Fruit fly (Drosophila melanogaster): Measurements from ENCODE around the gene CG31221.

The CG31221 gene

DNA sequence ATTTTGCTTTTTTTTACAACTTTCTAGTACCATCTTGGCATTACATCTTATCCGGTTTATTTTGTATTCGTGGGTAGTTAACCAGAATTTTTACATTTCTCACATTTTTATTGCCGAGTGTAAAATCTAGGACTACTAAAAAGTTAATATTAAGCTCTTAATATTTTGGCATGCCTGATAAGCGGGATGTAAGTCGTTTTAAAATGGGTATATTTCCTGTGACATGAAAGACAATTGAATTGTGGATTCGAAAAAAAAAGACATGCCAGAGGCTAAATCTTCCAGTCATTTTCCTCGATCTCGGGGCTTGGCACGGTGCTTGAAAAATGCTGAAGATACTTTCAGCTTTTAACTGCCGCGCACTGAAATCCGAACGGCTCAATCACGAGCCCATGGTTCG is 35.4 kb upstream of the CG31221 start, which contains the start of gene CG31245:
TSS of gene CG31245 (minus strand) at position 101 of the 400 bp plus-strand sequence.
- TF ChIP-seq Hr96 (GFP tag; optimal IDR thresholded peaks at IDR 0.05) = no peak
- no peak for TF ChIP-seq Crg-1 (GFP tag; optimal IDR thresholded peaks at IDR 0.05)

DNA sequence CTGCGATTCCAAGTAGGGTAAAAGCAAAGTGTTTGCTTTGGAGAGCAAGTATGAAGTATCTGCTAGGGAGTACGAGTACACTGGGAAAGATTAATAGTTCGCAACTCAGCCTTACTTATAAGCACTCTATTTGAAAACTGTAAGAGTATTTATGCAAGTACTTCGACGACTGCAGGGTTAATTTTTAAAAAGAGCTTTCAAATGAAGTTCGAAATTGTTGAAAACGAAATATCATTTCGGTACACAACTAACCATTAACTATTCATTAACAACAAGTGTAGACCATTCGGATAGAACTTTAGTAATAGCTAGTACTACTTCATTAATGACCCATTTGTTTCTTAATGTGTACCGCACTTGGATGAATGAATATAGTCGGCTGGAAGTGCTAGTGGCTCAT is 29.2 kb upstream of the CG31221 start:
- TF ChIP-seq cnc (optimal IDR thresholded peaks at IDR 0.05) (no peak), kay (GFP tag; ENCODE audit: borderline replicate concordance) (no peak), toe (GFP tag; optimal IDR thresholded peaks at IDR 0.05) (no peak), CG1620 (GFP tag; optimal IDR thresholded peaks at IDR 0.05) (no peak), Clk (GFP tag; optimal IDR thresholded peaks at IDR 0.05) (no peak), CG11617 (GFP tag; optimal IDR thresholded peaks at IDR 0.05) (no peak), pad (GFP tag; optimal IDR thresholded peaks at IDR 0.05) (no peak), bab1 (GFP tag; optimal IDR thresholded peaks at IDR 0.05) (no peak), CG12768 (GFP tag; optimal IDR thresholded peaks at IDR 0.05) (no peak), Mnt (GFP tag; optimal IDR thresholded peaks at IDR 0.05) (no peak), tj (GFP tag; optimal IDR thresholded peaks at IDR 0.05) (no peak), CG5204 (GFP tag; optimal IDR thresholded peaks at IDR 0.05) (no peak), CG14711 (tag; optimal IDR thresholded peaks at IDR 0.05) (no peak), Hr96 (GFP tag; optimal IDR thresholded peaks at IDR 0.05) (no peak), cic (GFP tag; optimal IDR thresholded peaks at IDR 0.05) (no peak), Crg-1 (GFP tag; optimal IDR thresholded peaks at IDR 0.05) (no peak), CG7101 (tag; optimal IDR thresholded peaks at IDR 0.05) (no peak), CG33017 (tag; optimal IDR thresholded peaks at IDR 0.05) (no peak), ovo (GFP tag; optimal IDR thresholded peaks at IDR 0.05) (no peak), CG7045 (GFP tag; optimal IDR thresholded peaks at IDR 0.05) (no peak)

DNA sequence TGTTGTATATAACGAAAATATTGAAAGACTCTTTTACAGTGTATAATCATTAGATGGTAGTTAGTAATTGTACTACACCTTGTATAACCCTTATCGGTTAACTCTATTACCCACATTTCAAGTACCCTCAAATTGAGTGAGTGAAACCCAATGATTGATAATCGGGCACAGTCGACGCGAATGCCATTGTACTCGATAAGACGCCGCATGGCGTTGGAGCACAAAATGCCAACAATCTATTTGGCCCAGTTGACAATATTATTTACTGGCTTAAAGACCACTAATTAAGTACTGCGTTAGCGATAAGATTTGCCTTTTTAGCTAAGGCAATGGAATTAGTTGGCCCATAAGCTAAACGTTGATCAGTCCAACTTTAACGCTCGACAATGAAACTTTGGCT is 24.9 kb upstream of the CG31221 start, which contains the start of gene CG3734:
TSS of gene CG3734 (plus strand) at position 254 of the 400 bp plus-strand sequence.
- TF ChIP-seq CG14711 (tag; optimal IDR thresholded peaks at IDR 0.05) = no peak
- no peak for TF ChIP-seq ovo (GFP tag; optimal IDR thresholded peaks at IDR 0.05)
- TF ChIP-seq cic (GFP tag; optimal IDR thresholded peaks at IDR 0.05) = peak; percentile 73
- peak; percentile 78 for TF ChIP-seq kay (GFP tag; ENCODE audit: borderline replicate concordance)
- TF ChIP-seq Mnt (GFP tag; optimal IDR thresholded peaks at IDR 0.05) = peak; percentile 57
- no peak for TF ChIP-seq CG1620 (GFP tag; optimal IDR thresholded peaks at IDR 0.05)
- peak; percentile 1 for TF ChIP-seq pad (GFP tag; optimal IDR thresholded peaks at IDR 0.05)

DNA sequence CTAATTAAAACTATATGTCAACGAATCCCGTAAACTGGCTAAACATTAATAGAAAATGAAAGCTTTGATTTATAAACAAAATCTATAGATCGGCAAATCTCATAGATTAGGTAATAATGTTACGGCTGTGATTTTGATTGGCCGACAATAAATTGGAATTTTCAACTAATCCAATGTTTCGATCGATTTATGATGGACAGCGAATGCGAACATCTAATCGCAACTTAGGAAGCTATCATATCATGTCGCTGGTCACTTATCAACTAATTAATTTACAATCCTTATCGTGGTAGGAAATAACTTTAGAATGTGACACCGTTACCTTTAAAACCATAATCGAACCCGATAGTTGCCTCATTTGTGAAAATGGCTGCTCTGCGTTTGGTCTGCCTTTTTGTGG is 22.6 kb upstream of the CG31221 start, which contains the start of gene CG18493:
TSS of gene CG18493 (plus strand) at position 352 of the 400 bp plus-strand sequence.
- TF ChIP-seq cic (GFP tag; optimal IDR thresholded peaks at IDR 0.05) (peak; percentile 10), tj (GFP tag; optimal IDR thresholded peaks at IDR 0.05) (no peak)

DNA sequence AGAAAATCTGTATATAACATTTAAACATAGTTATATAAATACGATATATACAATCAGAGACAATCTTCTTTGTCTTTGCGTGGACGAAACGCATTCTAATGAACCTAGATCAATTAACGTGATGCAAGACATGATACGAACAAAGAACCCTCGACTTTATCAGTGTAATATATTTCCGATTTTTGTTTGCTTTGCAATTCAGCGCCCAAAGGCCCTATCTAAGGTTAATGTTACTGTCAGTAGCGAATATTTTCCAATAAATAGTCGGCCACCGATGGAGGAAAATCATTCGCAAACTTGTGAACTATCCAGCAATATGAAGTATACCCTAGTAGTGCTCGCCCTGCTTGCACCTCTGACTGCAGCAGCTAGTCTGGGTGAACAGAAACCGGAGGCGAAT is 19.4 kb upstream of the CG31221 start, which contains the start of gene CG3739:
TSS of gene CG3739 (plus strand) at position 301 of the 400 bp plus-strand sequence.
- TF ChIP-seq CG33017 (tag; optimal IDR thresholded peaks at IDR 0.05) (no peak), cic (GFP tag; optimal IDR thresholded peaks at IDR 0.05) (no peak), cnc (optimal IDR thresholded peaks at IDR 0.05) (no peak), CG5204 (GFP tag; optimal IDR thresholded peaks at IDR 0.05) (no peak), pad (GFP tag; optimal IDR thresholded peaks at IDR 0.05) (no peak), CG1620 (GFP tag; optimal IDR thresholded peaks at IDR 0.05) (no peak), Clk (GFP tag; optimal IDR thresholded peaks at IDR 0.05) (no peak), toe (GFP tag; optimal IDR thresholded peaks at IDR 0.05) (no peak), CG12768 (GFP tag; optimal IDR thresholded peaks at IDR 0.05) (no peak), Hr96 (GFP tag; optimal IDR thresholded peaks at IDR 0.05) (no peak), ovo (GFP tag; optimal IDR thresholded peaks at IDR 0.05) (no peak)

DNA sequence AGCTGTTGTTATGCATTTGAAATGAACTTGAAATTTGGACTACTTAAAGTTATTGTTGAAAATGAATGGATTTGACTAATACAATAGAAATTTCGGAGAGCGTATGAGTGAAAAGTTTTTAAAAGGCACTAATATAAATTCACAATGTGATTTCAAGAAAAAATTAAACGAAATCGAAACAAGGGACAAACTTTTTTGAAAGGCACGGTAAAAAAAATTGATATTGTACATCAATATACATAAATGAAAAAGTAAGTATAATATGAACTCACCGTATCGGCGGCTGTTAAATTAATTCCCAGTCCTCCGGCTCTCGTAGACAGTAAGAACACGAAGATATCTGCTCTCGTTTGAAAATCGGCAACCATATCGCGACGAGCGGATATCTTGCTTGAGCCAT is 14.0 kb upstream of the CG31221 start, which contains the start of gene CG31244:
TSS of gene CG31244 (minus strand) at position 101 of the 400 bp plus-strand sequence.
- no peak for TF ChIP-seq bab1 (GFP tag; optimal IDR thresholded peaks at IDR 0.05)
- TF ChIP-seq CG14711 (tag; optimal IDR thresholded peaks at IDR 0.05) = no peak
- no peak for TF ChIP-seq CG7101 (tag; optimal IDR thresholded peaks at IDR 0.05)
- no peak for TF ChIP-seq CG1620 (GFP tag; optimal IDR thresholded peaks at IDR 0.05)
- TF ChIP-seq Hr96 (GFP tag; optimal IDR thresholded peaks at IDR 0.05) = no peak
- TF ChIP-seq CG7045 (GFP tag; optimal IDR thresholded peaks at IDR 0.05) = no peak
- no peak for TF ChIP-seq CG11617 (GFP tag; optimal IDR thresholded peaks at IDR 0.05)
- no peak for TF ChIP-seq cnc (optimal IDR thresholded peaks at IDR 0.05)
- TF ChIP-seq tj (GFP tag; optimal IDR thresholded peaks at IDR 0.05) = no peak
- TF ChIP-seq CG5204 (GFP tag; optimal IDR thresholded peaks at IDR 0.05) = no peak
- no peak for TF ChIP-seq Clk (GFP tag; optimal IDR thresholded peaks at IDR 0.05)
- no peak for TF ChIP-seq Mnt (GFP tag; optimal IDR thresholded peaks at IDR 0.05)
- TF ChIP-seq cic (GFP tag; optimal IDR thresholded peaks at IDR 0.05) = no peak
- TF ChIP-seq kay (GFP tag; ENCODE audit: borderline replicate concordance) = no peak
- TF ChIP-seq Crg-1 (GFP tag; optimal IDR thresholded peaks at IDR 0.05) = no peak
- TF ChIP-seq ovo (GFP tag; optimal IDR thresholded peaks at IDR 0.05) = no peak

DNA sequence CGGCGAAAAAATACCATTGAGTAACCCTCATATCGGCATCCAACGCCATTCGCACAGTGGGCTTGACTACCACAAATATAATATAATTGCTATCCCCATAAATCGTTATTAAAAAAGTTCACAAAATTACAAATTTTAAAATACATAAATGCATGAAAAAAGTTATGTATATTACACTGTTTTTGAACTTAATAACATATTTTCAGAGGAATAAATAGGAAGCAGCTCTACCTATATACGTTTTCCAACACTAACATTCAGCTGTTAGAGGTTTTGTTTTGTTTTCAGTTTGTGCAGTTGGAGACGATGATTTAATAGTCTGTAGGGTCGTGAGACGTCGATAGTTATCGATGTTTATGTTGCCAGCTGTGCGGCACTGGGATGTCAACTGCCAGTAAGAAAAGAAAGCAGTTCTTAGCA is 9.4 kb upstream of the CG31221 start, which contains the start of the genes Ino80 and Aptx:
TSS of gene Ino80 (minus strand) at position 58 of the 420 bp plus-strand sequence.
TSS of gene Aptx (plus strand) at position 360 of the 420 bp plus-strand sequence.
- TF ChIP-seq CG33017 (tag; optimal IDR thresholded peaks at IDR 0.05) (peak; percentile 87), kay (GFP tag; ENCODE audit: borderline replicate concordance) (no peak), Mnt (GFP tag; optimal IDR thresholded peaks at IDR 0.05) (peak; percentile 78), CG5204 (GFP tag; optimal IDR thresholded peaks at IDR 0.05) (peak; percentile 93), cnc (optimal IDR thresholded peaks at IDR 0.05) (no peak), ovo (GFP tag; optimal IDR thresholded peaks at IDR 0.05) (peak; percentile 75), CG11617 (GFP tag; optimal IDR thresholded peaks at IDR 0.05) (peak; percentile 88), CG7045 (GFP tag; optimal IDR thresholded peaks at IDR 0.05) (peak; percentile 94), pad (GFP tag; optimal IDR thresholded peaks at IDR 0.05) (peak; percentile 71), Hr96 (GFP tag; optimal IDR thresholded peaks at IDR 0.05) (peak; percentile 85), toe (GFP tag; optimal IDR thresholded peaks at IDR 0.05) (peak; percentile 94), Crg-1 (GFP tag; optimal IDR thresholded peaks at IDR 0.05) (peak; percentile 84), CG1620 (GFP tag; optimal IDR thresholded peaks at IDR 0.05) (peak; percentile 91), Clk (GFP tag; optimal IDR thresholded peaks at IDR 0.05) (peak; percentile 85), CG7101 (tag; optimal IDR thresholded peaks at IDR 0.05) (peak; percentile 91), CG12768 (GFP tag; optimal IDR thresholded peaks at IDR 0.05) (peak; percentile 91), CG14711 (tag; optimal IDR thresholded peaks at IDR 0.05) (peak; percentile 87), tj (GFP tag; optimal IDR thresholded peaks at IDR 0.05) (peak; percentile 68), bab1 (GFP tag; optimal IDR thresholded peaks at IDR 0.05) (peak; percentile 92), cic (GFP tag; optimal IDR thresholded peaks at IDR 0.05) (peak; percentile 40)

Measured in whole organism, adult.